Worm (Caenorhabditis elegans) whole organism, L1 larva: Measurements from ENCODE around the gene prmt-9.

Experiments used
- C34B4.2 ChIP-seq: sonication (generic microtip); optimal IDR thresholded peaks from 2 replicates; lab custom pipeline; 2017; ENCODE audit warnings: mild to moderate bottlenecking, missing genetic modification characterization, missing compliant biosample characterization
- Y116A8C.19 ChIP-seq: sonication (generic microtip); optimal IDR thresholded peaks from 2 replicates; lab custom pipeline; 2016; ENCODE audit warnings: missing compliant biosample characterization, missing genetic modification characterization, borderline replicate concordance
- aly-2 ChIP-seq: fragments of 150-350 bp; optimal IDR thresholded peaks from 2 replicates; lab custom pipeline; 2014; ENCODE audit warnings: missing biosample characterization, missing genetic modification characterization
- blmp-1 ChIP-seq: fragments of 150-350 bp; optimal IDR thresholded peaks from 2 replicates; lab custom pipeline; 2014; ENCODE audit warnings: missing biosample characterization, missing genetic modification characterization
- ceh-63 ChIP-seq: fragments of 200-800 bp; sonication (Bioruptor generic); optimal IDR thresholded peaks from 2 replicates; lab custom pipeline; 2018; ENCODE audit warnings: mild to moderate bottlenecking, missing genetic modification characterization, missing compliant biosample characterization
- ceh-8 ChIP-seq: fragments of 200-800 bp; sonication (Bioruptor generic); optimal IDR thresholded peaks from 2 replicates; lab custom pipeline; 2018; ENCODE audit warnings: mild to moderate bottlenecking, missing genetic modification characterization, moderate library complexity, missing compliant biosample characterization
- ceh-82 ChIP-seq, 3 experiments: fragments of 150-350 bp in 1 of 3; sonication (generic microtip) in 2 of 3; optimal IDR thresholded peaks; 2 replicates each; lab custom pipeline; 2014 to 2017; ENCODE audit warnings: missing biosample characterization in 3 of 3, missing genetic modification characterization in 3 of 3
- ceh-88 ChIP-seq: fragments of 200-800 bp; sonication (Bioruptor generic); IDR thresholded peaks from 2 replicates; pipeline ENCODE4 v1.3.6; 2022; ENCODE audit warnings: missing genetic modification characterization, missing compliant biosample characterization
- ces-1 ChIP-seq: fragments of 150-350 bp; optimal IDR thresholded peaks from 2 replicates; lab custom pipeline; 2014; ENCODE audit warnings: missing biosample characterization, missing genetic modification reagents, missing genetic modification characterization
- dpl-1 ChIP-seq, 3 experiments: fragments of 150-350 bp in 2 of 3; sonication (generic microtip) in 1 of 3; optimal IDR thresholded peaks; 2 replicates each; lab custom pipeline; 2014 to 2017; ENCODE audit warnings: missing biosample characterization in 3 of 3, missing genetic modification characterization in 3 of 3, missing genetic modification reagents in 3 of 3
- efl-1 ChIP-seq, 4 experiments: fragments of 150-350 bp; optimal IDR thresholded peaks in 3 of 4; peaks in 1 of 4; 1 replicate in 1 of 4; 2 replicates in 3 of 4; lab custom pipeline; 2014; ENCODE audit warnings: missing biosample characterization in 2 of 4, missing genetic modification characterization in 2 of 4, missing genetic modification reagents in 2 of 4
- egl-13 ChIP-seq: sonication (generic microtip); optimal IDR thresholded peaks from 2 replicates; lab custom pipeline; 2016; ENCODE audit warnings: missing genotype, missing genetic modification reagents, missing genetic modification characterization, missing compliant biosample characterization
- elt-2 ChIP-seq: sonication (generic microtip); optimal IDR thresholded peaks from 2 replicates; lab custom pipeline; 2016; ENCODE audit warnings: missing genetic modification characterization, mild to moderate bottlenecking, inconsistent platforms, missing compliant biosample characterization, missing genetic modification reagents
- ets-5 ChIP-seq: fragments of 200-800 bp; sonication (Bioruptor generic); IDR thresholded peaks from 2 replicates; pipeline ENCODE4 v1.3.6; 2022; ENCODE audit warnings: missing genetic modification characterization, missing compliant biosample characterization
- fkh-10 ChIP-seq: sonication (generic microtip); optimal IDR thresholded peaks from 2 replicates; lab custom pipeline; 2017; ENCODE audit warnings: missing biosample characterization, missing genetic modification reagents, missing genetic modification characterization
- fkh-8 ChIP-seq: sonication (generic microtip); optimal IDR thresholded peaks from 2 replicates; lab custom pipeline; 2016; ENCODE audit warnings: mild to moderate bottlenecking, missing genetic modification characterization, missing compliant biosample characterization
- grh-1 ChIP-seq: fragments of 200-800 bp; sonication (Bioruptor generic); IDR thresholded peaks from 2 replicates; pipeline ENCODE4 v1.3.6; 2022; ENCODE audit warnings: missing genetic modification reagents, missing genetic modification characterization, missing compliant biosample characterization
- irx-1 ChIP-seq: sonication (generic microtip); optimal IDR thresholded peaks from 2 replicates; lab custom pipeline; 2016; ENCODE audit warnings: missing genetic modification characterization, missing compliant biosample characterization
- lin-13 ChIP-seq: fragments of 150-350 bp; optimal IDR thresholded peaks from 2 replicates; lab custom pipeline; 2014; ENCODE audit warnings: missing biosample characterization, missing genetic modification reagents, missing genetic modification characterization
- lin-15B ChIP-seq: fragments of 150-350 bp; sonication (generic microtip); optimal IDR thresholded peaks from 3 replicates; lab custom pipeline; 2014; ENCODE audit warnings: missing biosample characterization, missing genetic modification characterization
- lin-35 ChIP-seq, 2 experiments: fragments of 150-350 bp; optimal IDR thresholded peaks; 2 replicates each; lab custom pipeline; 2014; ENCODE audit warnings: missing biosample characterization in 2 of 2, missing genetic modification characterization in 2 of 2, missing genetic modification reagents in 2 of 2
- lsy-2 ChIP-seq, 2 experiments: fragments of 150-350 bp; optimal IDR thresholded peaks; 2 replicates each; lab custom pipeline; 2014; ENCODE audit warnings: missing biosample characterization in 2 of 2, missing genetic modification characterization in 2 of 2
- mab-9 ChIP-seq: fragments of 200-800 bp; sonication (Bioruptor generic); IDR thresholded peaks from 2 replicates; pipeline ENCODE4 v1.3.6; 2022; ENCODE audit warnings: missing genetic modification reagents, missing genetic modification characterization, missing compliant biosample characterization
- nhr-11 ChIP-seq: fragments of 150-350 bp; optimal IDR thresholded peaks from 2 replicates; lab custom pipeline; 2014; ENCODE audit warnings: missing biosample characterization, missing genetic modification characterization
- nhr-12 ChIP-seq: sonication (generic microtip); optimal IDR thresholded peaks from 2 replicates; lab custom pipeline; 2017; ENCODE audit warnings: missing biosample characterization, missing genetic modification characterization
- nhr-20 ChIP-seq: sonication (generic microtip); optimal IDR thresholded peaks from 2 replicates; lab custom pipeline; 2016; ENCODE audit warnings: mild to moderate bottlenecking, missing genetic modification characterization, missing compliant biosample characterization
- nhr-76 ChIP-seq: sonication (generic microtip); optimal IDR thresholded peaks from 2 replicates; lab custom pipeline; 2017; ENCODE audit warnings: missing biosample characterization, missing genetic modification characterization
- nhr-77 ChIP-seq: fragments of 150-350 bp; optimal IDR thresholded peaks from 2 replicates; lab custom pipeline; 2014; ENCODE audit warnings: missing biosample characterization, missing genetic modification characterization
- nhr-84 ChIP-seq: sonication (generic microtip); optimal IDR thresholded peaks from 2 replicates; lab custom pipeline; 2017; ENCODE audit warnings: missing biosample characterization, missing genetic modification characterization
- nhr-85 ChIP-seq: sonication (generic microtip); peaks from one replicate; lab custom pipeline; 2016; ENCODE audit warnings: missing genetic modification characterization, inconsistent platforms, missing compliant biosample characterization
- pax-3 ChIP-seq: fragments of 200-800 bp; sonication (Bioruptor generic); optimal IDR thresholded peaks from 2 replicates; lab custom pipeline; 2018; ENCODE audit warnings: mild to moderate bottlenecking, missing genetic modification characterization, moderate library complexity, missing compliant biosample characterization
- snpc-4 ChIP-seq: fragments of 150-350 bp; optimal IDR thresholded peaks from 2 replicates; lab custom pipeline; 2014; ENCODE audit warnings: missing biosample characterization, missing genetic modification characterization
- snu-23 ChIP-seq: sonication (generic microtip); optimal IDR thresholded peaks from 2 replicates; lab custom pipeline; 2016; ENCODE audit warnings: missing genetic modification characterization, missing compliant biosample characterization
- sox-4 ChIP-seq: sonication (generic microtip); optimal IDR thresholded peaks from 2 replicates; lab custom pipeline; 2016; ENCODE audit warnings: missing genetic modification characterization, missing compliant biosample characterization
- sup-37 ChIP-seq: fragments of 200-800 bp; sonication (Bioruptor generic); optimal IDR thresholded peaks from 2 replicates; lab custom pipeline; 2018; ENCODE audit warnings: mild to moderate bottlenecking, missing genetic modification characterization, missing compliant biosample characterization
- swsn-7 ChIP-seq: sonication (generic microtip); optimal IDR thresholded peaks from 2 replicates; lab custom pipeline; 2016; ENCODE audit warnings: missing genetic modification characterization, missing compliant biosample characterization
- tlp-1 ChIP-seq: fragments of 150-350 bp; optimal IDR thresholded peaks from 2 replicates; lab custom pipeline; 2014; ENCODE audit warnings: missing biosample characterization, missing genetic modification characterization
- unc-30 ChIP-seq: sonication (generic microtip); optimal IDR thresholded peaks from 2 replicates; lab custom pipeline; 2017; ENCODE audit warnings: missing biosample characterization, missing genetic modification characterization
- unc-86 ChIP-seq: sonication (generic microtip); optimal IDR thresholded peaks from 2 replicates; lab custom pipeline; 2016; ENCODE audit warnings: missing genetic modification characterization, missing compliant biosample characterization
- vab-15 ChIP-seq: sonication (generic microtip); optimal IDR thresholded peaks from 2 replicates; lab custom pipeline; 2017; ENCODE audit warnings: missing genotype, mild to moderate bottlenecking, missing genetic modification characterization, missing compliant biosample characterization
- xbp-1 ChIP-seq: sonication (generic microtip); optimal IDR thresholded peaks from 2 replicates; lab custom pipeline; 2016; ENCODE audit warnings: missing genetic modification characterization, missing compliant biosample characterization
- zag-1 ChIP-seq: fragments of 150-350 bp; optimal IDR thresholded peaks from 2 replicates; lab custom pipeline; 2014; ENCODE audit warnings: missing biosample characterization, missing genetic modification characterization
- zip-4 ChIP-seq: fragments of 200-800 bp; sonication (Bioruptor generic); optimal IDR thresholded peaks from 2 replicates; lab custom pipeline; 2018; ENCODE audit warnings: mild to moderate bottlenecking, missing genetic modification characterization, moderate library complexity, missing compliant biosample characterization

prmt-9 gene

DNA sequence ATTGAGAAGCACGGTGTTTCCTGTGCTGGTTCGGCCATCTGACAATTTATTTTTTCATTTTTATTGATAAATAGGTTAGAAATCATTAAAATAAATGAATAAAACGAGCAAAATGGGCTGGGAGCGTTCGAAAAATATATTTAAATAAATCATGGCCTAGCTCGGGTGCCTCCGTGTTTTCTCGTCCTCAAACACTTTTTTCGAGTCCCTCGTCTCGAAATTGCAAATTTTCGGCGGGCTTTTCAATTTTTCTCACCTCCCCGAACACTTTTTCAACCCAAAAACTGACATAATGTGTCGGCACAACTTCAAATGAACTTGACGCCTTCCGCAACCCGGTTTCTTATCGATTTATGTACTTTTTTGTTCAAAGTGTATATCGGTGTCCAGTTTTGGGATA is at the start of gene prmt-9:
prmt-9 (minus strand) TSS at position 38 of the 400 bp plus-strand sequence.
- TF ChIP-seq ceh-88 (no peak), lin-35 (GFP tag; optimal IDR thresholded peaks at IDR 0.05; lab: Kevin White, UChicago) (peak; percentile 66 to 76), efl-1 (optimal IDR thresholded peaks at IDR 0.05; lab: Kevin White, UChicago) (peak in 1 of 2 experiments; percentile 61), efl-1 (GFP tag; optimal IDR thresholded peaks at IDR 0.05 in 1 of 2; lab: Kevin White, UChicago) (peak; percentile 75 to 94), lin-15B (peak; percentile 6), dpl-1 (GFP tag; optimal IDR thresholded peaks at IDR 0.05; lab: Kevin White, UChicago) (peak; percentile 20 to 77 (median 66)), lsy-2 (tag; optimal IDR thresholded peaks at IDR 0.05; lab: Kevin White, UChicago) (peak in 1 of 2 experiments; percentile 38), nhr-20 (tag; lab: Kevin White, UChicago) (no peak), elt-2 (no peak)

DNA sequence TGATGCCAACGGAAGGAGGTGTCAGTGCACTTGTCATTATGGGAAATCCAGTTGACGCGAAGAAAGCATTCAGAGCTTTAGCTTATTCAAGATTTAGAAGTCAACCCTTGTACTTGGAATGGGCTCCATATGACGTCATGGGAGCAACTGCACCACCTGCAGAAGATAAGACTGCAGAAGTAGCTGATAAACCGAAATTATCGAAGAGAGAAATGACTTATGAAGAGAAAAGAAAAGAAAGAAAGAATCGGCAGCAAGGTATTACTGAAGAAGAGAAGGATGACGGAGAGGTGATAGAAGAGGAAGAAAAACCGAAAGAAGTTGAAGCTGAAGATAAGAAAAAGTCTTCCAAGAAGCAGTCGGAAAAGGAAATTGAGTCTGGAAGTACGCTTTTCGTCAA is 44.0 kb upstream of the prmt-9 start:
- no peak for TF ChIP-seq efl-1 (optimal IDR thresholded peaks at IDR 0.05; lab: Kevin White, UChicago)
- TF ChIP-seq efl-1 (GFP tag; optimal IDR thresholded peaks at IDR 0.05 in 1 of 2; lab: Kevin White, UChicago), result peak in 1 of 2 experiments; percentile 68
- TF ChIP-seq elt-2, result peak; percentile 64
- TF ChIP-seq ceh-63 (GFP tag; lab: Kevin White, UChicago), result no peak

ce11 chrIV:12725925-12726324 is 41.7 kb upstream of the prmt-9 start:
- TF ChIP-seq ceh-63 (GFP tag; lab: Kevin White, UChicago) (no peak), nhr-85 (peak; percentile 58), efl-1 (optimal IDR thresholded peaks at IDR 0.05; lab: Kevin White, UChicago) (no peak), efl-1 (GFP tag; optimal IDR thresholded peaks at IDR 0.05 in 1 of 2; lab: Kevin White, UChicago) (peak in 1 of 2 experiments; percentile 64)

- TF ChIP-seq efl-1 (optimal IDR thresholded peaks at IDR 0.05; lab: Kevin White, UChicago) (no peak), efl-1 (GFP tag; optimal IDR thresholded peaks at IDR 0.05 in 1 of 2; lab: Kevin White, UChicago) (peak in 1 of 2 experiments; percentile 92), snu-23 (GFP tag; lab: Kevin White, UChicago) (no peak), ces-1 (no peak), swsn-7 (tag; lab: Kevin White, UChicago) (no peak), nhr-11 (tag; lab: Kevin White, UChicago) (no peak)
Observed at ce11 chrIV:12725228-12725627, 41.0 kb upstream of the prmt-9 start.

DNA sequence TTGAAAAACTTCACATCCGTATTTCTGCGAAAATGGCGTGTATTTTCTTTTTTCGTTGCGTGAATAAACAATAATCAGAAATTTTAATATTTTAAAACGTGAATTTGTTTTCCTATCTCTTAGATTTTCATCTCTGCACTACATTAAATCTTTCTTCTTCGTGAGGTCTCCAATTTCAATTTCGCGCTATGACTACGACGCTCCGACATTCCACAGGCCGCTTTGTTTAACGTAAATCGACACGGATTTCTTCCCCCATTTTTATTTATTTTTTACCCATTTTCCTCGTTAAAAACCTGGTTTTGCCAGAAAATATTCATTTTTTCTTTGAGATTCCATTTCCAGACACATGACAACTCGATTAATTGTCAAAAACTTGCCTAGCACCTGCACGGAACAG is 40.5 kb upstream of the prmt-9 start, which contains the start of the genes T23F6.3 and rbd-1:
T23F6.3 (minus strand) TSS at position 120 of the 400 bp plus-strand sequence.
rbd-1 (plus strand) TSS at position 346 of the 400 bp plus-strand sequence.
- no peak for TF ChIP-seq C34B4.2
- TF ChIP-seq fkh-10 (GFP tag; lab: Kevin White, UChicago), result peak; percentile 52
- TF ChIP-seq xbp-1, result peak; percentile 89
- peak; percentile 84 for TF ChIP-seq irx-1 (tag; lab: Kevin White, UChicago)
- TF ChIP-seq vab-15, result peak; percentile 66
- peak; percentile 82 for TF ChIP-seq nhr-77
- TF ChIP-seq blmp-1 (tag; lab: Kevin White, UChicago), result peak; percentile 86
- peak; percentile 90 for TF ChIP-seq aly-2 (tag; lab: Kevin White, UChicago)
- peak; percentile 76 for TF ChIP-seq sox-4 (tag; lab: Kevin White, UChicago)
- no peak for TF ChIP-seq nhr-84 (tag; lab: Kevin White, UChicago)
- no peak for TF ChIP-seq nhr-12
- no peak for TF ChIP-seq Y116A8C.19 (tag; lab: Kevin White, UChicago)
- TF ChIP-seq tlp-1 (tag; lab: Kevin White, UChicago), result no peak
- TF ChIP-seq unc-86 (tag; lab: Kevin White, UChicago), result peak; percentile 89
- peak; percentile 76 for TF ChIP-seq grh-1
- TF ChIP-seq unc-30, result peak; percentile 44
- TF ChIP-seq ceh-63 (GFP tag; lab: Kevin White, UChicago), result no peak
- TF ChIP-seq zip-4 (GFP tag; lab: Kevin White, UChicago), result peak; percentile 68
- peak; percentile 93 to 96 (median 94) for TF ChIP-seq ceh-82 (tag; optimal IDR thresholded peaks at IDR 0.05; lab: Kevin White, UChicago)
- TF ChIP-seq nhr-20 (tag; lab: Kevin White, UChicago), result peak; percentile 95
- no peak for TF ChIP-seq nhr-76 (tag; lab: Kevin White, UChicago)
- peak; percentile 84 for TF ChIP-seq egl-13 (tag; lab: Kevin White, UChicago)
- peak; percentile 82 for TF ChIP-seq nhr-11 (tag; lab: Kevin White, UChicago)
- TF ChIP-seq ceh-8 (GFP tag; lab: Kevin White, UChicago), result peak; percentile 90
- TF ChIP-seq mab-9, result peak; percentile 72
- no peak for TF ChIP-seq ets-5 (GFP tag; lab: Robert Waterston, UW)
- peak; percentile 50 for TF ChIP-seq zag-1 (tag; lab: Kevin White, UChicago)
- peak; percentile 93 to 94 for TF ChIP-seq lsy-2 (tag; optimal IDR thresholded peaks at IDR 0.05; lab: Kevin White, UChicago)
- peak; percentile 68 for TF ChIP-seq snpc-4 (tag; lab: Kevin White, UChicago)
- peak; percentile 13 for TF ChIP-seq sup-37
- TF ChIP-seq fkh-8 (tag; lab: Kevin White, UChicago), result peak; percentile 78
- TF ChIP-seq pax-3 (tag; lab: Kevin White, UChicago), result peak; percentile 86
- peak; percentile 82 for TF ChIP-seq lin-13
